Worm (Caenorhabditis elegans) whole organism, L4/young adult: ENCODE results near the gene C29F9.9.

Experiments
- W03F9.2 ChIP-seq: fragments of 150-350 bp; optimal IDR thresholded peaks from 2 replicates; lab custom pipeline; 2014; ENCODE audit warnings: missing biosample characterization, missing genetic modification characterization
- him-1 ChIP-seq: sonication (generic microtip); optimal IDR thresholded peaks from 2 replicates; lab custom pipeline; 2016; ENCODE audit warnings: missing genotype, missing genetic modification reagents, missing genetic modification characterization, missing compliant biosample characterization

DNA sequence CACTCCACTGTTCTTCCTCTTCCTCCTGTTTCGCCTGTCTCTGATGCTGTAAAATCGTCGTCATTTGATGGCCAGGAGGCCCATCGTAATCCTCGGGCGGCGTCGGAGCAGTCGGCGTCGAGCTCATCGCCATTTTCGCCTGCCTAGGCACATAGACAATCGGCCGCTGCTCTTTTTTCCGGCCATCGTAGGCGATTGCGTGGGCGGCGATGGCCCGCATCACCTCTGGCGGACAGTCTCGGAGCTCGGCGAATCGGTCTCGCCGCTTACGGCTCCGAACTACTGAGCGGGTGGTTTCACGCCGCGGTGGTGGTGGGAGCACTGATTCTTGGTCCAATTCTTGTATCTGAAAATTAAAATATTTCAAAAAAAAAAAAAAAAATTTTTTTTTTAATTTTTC, 26.6 kb downstream of the C29F9.9 start:
- no peak for TF ChIP-seq him-1
- TF ChIP-seq W03F9.2 (tag; lab: Kevin White, UChicago): no peak
